Fruit fly (Drosophila melanogaster) whole organism, embryonic: Measurements from ENCODE around the gene CG43347.
A peak's percentile ranks its signal among the peaks of the same experiment; 100 is the strongest.

Experiments
- Asciz ChIP-seq: fragments of 200-800 bp; sonication (Bioruptor generic); optimal IDR thresholded peaks from 2 replicates; lab custom pipeline; 2017; ENCODE audit warnings: missing biosample characterization, mild to moderate bottlenecking, missing genetic modification characterization, missing genetic modification reagents
- C15 ChIP-seq: fragments of 200-800 bp; sonication (Bioruptor generic); IDR thresholded peaks from 3 replicates; pipeline ENCODE4 v1.3.6; 2022; ENCODE audit warnings: missing biosample characterization, missing genetic modification characterization
- CG10209 ChIP-seq: fragments of 200-800 bp; sonication (Bioruptor generic); optimal IDR thresholded peaks from 3 replicates; lab custom pipeline; 2017; ENCODE audit warnings: missing biosample characterization, mild to moderate bottlenecking, missing genetic modification characterization, missing genetic modification reagents
- CG10654 ChIP-seq: fragments of 200-800 bp; sonication (Bioruptor generic); optimal IDR thresholded peaks from 2 replicates; lab custom pipeline; 2016; ENCODE audit warnings: missing biosample characterization, missing genetic modification characterization
- CG12299 ChIP-seq: fragments of 200-800 bp; sonication (Bioruptor generic); optimal IDR thresholded peaks from 2 replicates; lab custom pipeline; 2018; ENCODE audit warnings: missing biosample characterization, mild to moderate bottlenecking, missing genetic modification characterization
- CG12391 ChIP-seq: fragments of 200-800 bp; sonication (Bioruptor generic); optimal IDR thresholded peaks from 3 replicates; lab custom pipeline; 2018; ENCODE audit warnings: missing biosample characterization, mild to moderate bottlenecking, missing genetic modification characterization, moderate library complexity
- CG12659 ChIP-seq: fragments of 200-800 bp; sonication (Bioruptor generic); optimal IDR thresholded peaks from 3 replicates; lab custom pipeline; 2017; ENCODE audit warnings: mild to moderate bottlenecking, missing biosample characterization, missing genetic modification reagents, missing genetic modification characterization
- CG12769 ChIP-seq: fragments of 200-800 bp; sonication (Bioruptor generic); optimal IDR thresholded peaks from 2 replicates; lab custom pipeline; 2019; ENCODE audit warnings: missing biosample characterization, mild to moderate bottlenecking, missing genetic modification characterization, moderate library complexity
- CG13775 ChIP-seq: fragments of 200-800 bp; sonication (Bioruptor generic); optimal IDR thresholded peaks from 3 replicates; lab custom pipeline; 2017; ENCODE audit warnings: missing biosample characterization, mild to moderate bottlenecking, missing genetic modification characterization
- CG1647 ChIP-seq: fragments of 200-800 bp; sonication (Bioruptor generic); optimal IDR thresholded peaks from 3 replicates; lab custom pipeline; 2016; ENCODE audit warnings: missing biosample characterization, missing genetic modification characterization
- CG16815 ChIP-seq: fragments of 200-800 bp; sonication (Bioruptor generic); optimal IDR thresholded peaks from 3 replicates; lab custom pipeline; 2017; ENCODE audit warnings: missing biosample characterization, mild to moderate bottlenecking, missing genetic modification characterization
- CG17328 ChIP-seq: fragments of 200-800 bp; sonication (Bioruptor generic); IDR thresholded peaks from 2 replicates; pipeline ENCODE4 v1.3.6; 2022; ENCODE audit warnings: missing biosample characterization, missing genetic modification characterization
- CG18476 ChIP-seq: fragments of 200-800 bp; sonication (Bioruptor generic); optimal IDR thresholded peaks from 2 replicates; lab custom pipeline; 2016; ENCODE audit warnings: missing biosample characterization, mild to moderate bottlenecking, missing genetic modification characterization
- CG18764 ChIP-seq: fragments of 200-800 bp; sonication (Bioruptor generic); optimal IDR thresholded peaks from 3 replicates; lab custom pipeline; 2016; ENCODE audit warnings: missing biosample characterization, missing genetic modification characterization
- CG2202 ChIP-seq: fragments of 200-800 bp; sonication (Bioruptor generic); optimal IDR thresholded peaks from 2 replicates; lab custom pipeline; 2018; ENCODE audit warnings: missing biosample characterization, mild to moderate bottlenecking, missing genetic modification characterization
- CG30020 ChIP-seq: fragments of 200-800 bp; optimal IDR thresholded peaks from 2 replicates; lab custom pipeline; 2019; ENCODE audit warnings: missing biosample characterization, mild to moderate bottlenecking, missing genetic modification characterization, moderate library complexity
- CG3281 ChIP-seq: fragments of 200-800 bp; sonication (Bioruptor generic); optimal IDR thresholded peaks from 3 replicates; lab custom pipeline; 2017; ENCODE audit warnings: missing biosample characterization, mild to moderate bottlenecking, missing genetic modification characterization
- CG3407 ChIP-seq: fragments of 200-800 bp; sonication (Bioruptor generic); optimal IDR thresholded peaks from 2 replicates; lab custom pipeline; 2018; ENCODE audit warnings: missing biosample characterization, mild to moderate bottlenecking, missing genetic modification characterization
- CG4328 ChIP-seq: fragments of 200-800 bp; sonication (Bioruptor generic); optimal IDR thresholded peaks from 3 replicates; lab custom pipeline; 2017; ENCODE audit warnings: missing biosample characterization, missing genetic modification reagents, missing genetic modification characterization
- CG7271 ChIP-seq: fragments of 200-800 bp; sonication (Bioruptor generic); optimal IDR thresholded peaks from 2 replicates; lab custom pipeline; 2018; ENCODE audit warnings: missing biosample characterization, mild to moderate bottlenecking, missing genetic modification characterization, moderate library complexity
- Chrac-16 ChIP-seq: fragments of 200-800 bp; sonication (Bioruptor generic); optimal IDR thresholded peaks from 3 replicates; lab custom pipeline; 2016; ENCODE audit warnings: missing biosample characterization, missing genetic modification characterization
- CrebB ChIP-seq: fragments of 200-800 bp; sonication (Bioruptor generic); optimal IDR thresholded peaks from 3 replicates; lab custom pipeline; 2018; ENCODE audit warnings: missing biosample characterization, mild to moderate bottlenecking, missing genetic modification characterization
- Dll ChIP-seq: fragments of 200-800 bp; sonication (Bioruptor generic); IDR thresholded peaks from 4 replicates; pipeline ENCODE4 v1.3.6; 2022; ENCODE audit warnings: missing biosample characterization, missing genetic modification characterization; ENCODE audit not compliant: partially characterized antibody
- HLH4C ChIP-seq: fragments of 200-800 bp; sonication (Bioruptor generic); IDR thresholded peaks from 3 replicates; pipeline ENCODE4 v1.3.6; 2022; ENCODE audit warnings: missing biosample characterization, missing genetic modification characterization; ENCODE audit not compliant: partially characterized antibody
- HmgZ ChIP-seq: fragments of 200-800 bp; sonication (Bioruptor generic); optimal IDR thresholded peaks from 2 replicates; lab custom pipeline; 2018; ENCODE audit warnings: missing biosample characterization, mild to moderate bottlenecking, missing genetic modification characterization
- Hmr ChIP-seq: fragments of 200-800 bp; sonication (Bioruptor generic); optimal IDR thresholded peaks from 3 replicates; lab custom pipeline; 2017; ENCODE audit warnings: mild to moderate bottlenecking, missing biosample characterization, missing genetic modification reagents, missing genetic modification characterization
- Hr39 ChIP-seq: fragments of >200 bp; optimal IDR thresholded peaks from 2 replicates; lab custom pipeline; 2017
- Max ChIP-seq: fragments of 200-800 bp; sonication (Bioruptor generic); optimal IDR thresholded peaks from 2 replicates; lab custom pipeline; 2016; ENCODE audit warnings: missing biosample characterization, mild to moderate bottlenecking, missing genetic modification characterization
- Myb ChIP-seq: fragments of 200-800 bp; sonication (Bioruptor generic); optimal IDR thresholded peaks from 2 replicates; lab custom pipeline; 2016; ENCODE audit warnings: missing biosample characterization, missing genetic modification characterization
- Nf-YB ChIP-seq: fragments of 200-800 bp; sonication (Bioruptor generic); optimal IDR thresholded peaks from 3 replicates; lab custom pipeline; 2019; ENCODE audit warnings: missing biosample characterization, mild to moderate bottlenecking, missing genetic modification characterization, moderate library complexity
- Side ChIP-seq: fragments of 200-800 bp; sonication (Bioruptor generic); optimal IDR thresholded peaks from 2 replicates; lab custom pipeline; 2016; ENCODE audit warnings: missing biosample characterization, missing genetic modification characterization
- Sox100B ChIP-seq: fragments of 200-800 bp; sonication (Bioruptor generic); optimal IDR thresholded peaks from 3 replicates; lab custom pipeline; 2018; ENCODE audit warnings: missing biosample characterization, mild to moderate bottlenecking, missing genetic modification characterization
- Sry-β ChIP-seq: fragments of 200-800 bp; sonication (Bioruptor generic); optimal IDR thresholded peaks from 2 replicates; lab custom pipeline; 2018; ENCODE audit warnings: missing biosample characterization, mild to moderate bottlenecking, missing genetic modification characterization, moderate library complexity
- Trl ChIP-seq, 3 experiments: fragments of >200 bp in 2 of 3; fragments of 200-800 bp in 1 of 3; sonication (Bioruptor generic) in 1 of 3; optimal IDR thresholded peaks; 2 replicates in 1 of 3; 3 replicates in 2 of 3; lab custom pipeline; 2016 to 2017; ENCODE audit warnings: missing biosample characterization in 1 of 3, missing genetic modification characterization in 1 of 3
- abd-A ChIP-seq: fragments of 200-800 bp; sonication (Bioruptor generic); optimal IDR thresholded peaks from 3 replicates; lab custom pipeline; 2019; ENCODE audit warnings: missing biosample characterization, mild to moderate bottlenecking, missing genetic modification characterization, moderate library complexity
- ap ChIP-seq: fragments of 200-800 bp; sonication (Bioruptor generic); IDR thresholded peaks from 2 replicates; pipeline ENCODE4 v1.3.6; 2022; ENCODE audit warnings: missing biosample characterization, missing genetic modification characterization
- ase ChIP-seq: fragments of 200-800 bp; sonication (Bioruptor generic); IDR thresholded peaks from 3 replicates; pipeline ENCODE4 v1.3.6; 2022; ENCODE audit warnings: missing biosample characterization, missing genetic modification characterization
- bsh ChIP-seq, 2 experiments: fragments of 200-800 bp; sonication (Bioruptor generic); optimal IDR thresholded peaks; 2 replicates each; lab custom pipeline; 2017 to 2018; ENCODE audit warnings: mild to moderate bottlenecking in 2 of 2, missing biosample characterization in 2 of 2, missing genetic modification characterization in 2 of 2, moderate library complexity in 1 of 2
- chm ChIP-seq: fragments of 200-800 bp; sonication (Bioruptor generic); IDR thresholded peaks from 2 replicates; pipeline ENCODE4 v1.3.6; 2022; ENCODE audit warnings: missing biosample characterization, missing genetic modification characterization
- crol ChIP-seq: fragments of 200-800 bp; sonication (Bioruptor generic); IDR thresholded peaks from 2 replicates; pipeline ENCODE4 v1.3.6; 2022; ENCODE audit warnings: missing biosample characterization, missing genetic modification characterization
- danr ChIP-seq: fragments of 200-800 bp; sonication (Bioruptor generic); IDR thresholded peaks from 2 replicates; pipeline ENCODE4 v1.3.6; 2022; ENCODE audit warnings: missing biosample characterization, missing genetic modification characterization
- dmrt11E ChIP-seq: fragments of 200-800 bp; sonication (Bioruptor generic); optimal IDR thresholded peaks from 3 replicates; lab custom pipeline; 2018; ENCODE audit warnings: missing biosample characterization, mild to moderate bottlenecking, missing genetic modification characterization, moderate library complexity
- hb ChIP-seq: fragments of 200-800 bp; sonication (Bioruptor generic); IDR thresholded peaks from 3 replicates; pipeline ENCODE4 v1.3.6; 2022; ENCODE audit warnings: missing biosample characterization, missing genetic modification characterization; ENCODE audit not compliant: partially characterized antibody
- odd ChIP-seq: fragments of 200-800 bp; sonication (Bioruptor generic); optimal IDR thresholded peaks from 2 replicates; lab custom pipeline; 2017; ENCODE audit warnings: missing biosample characterization, mild to moderate bottlenecking, missing genetic modification characterization
- prd ChIP-seq, 3 experiments: fragments of >200 bp in 2 of 3; fragments of 200-800 bp in 1 of 3; sonication (Bioruptor generic) in 1 of 3; optimal IDR thresholded peaks in 2 of 3; IDR thresholded peaks in 1 of 3; 2 replicates in 2 of 3; 3 replicates in 1 of 3; pipeline versions ENCODE4 v1.3.6 to Lab custom; 2017 to 2022; ENCODE audit warnings: missing biosample characterization in 1 of 3, missing genetic modification characterization in 1 of 3
- ro ChIP-seq: fragments of 200-800 bp; sonication (Bioruptor generic); IDR thresholded peaks from 2 replicates; pipeline ENCODE4 v1.3.6; 2022; ENCODE audit warnings: missing biosample characterization, missing genetic modification characterization
- sim ChIP-seq: fragments of 200-800 bp; sonication (Bioruptor generic); IDR thresholded peaks from 2 replicates; pipeline ENCODE4 v1.3.6; 2022; ENCODE audit warnings: missing biosample characterization, missing genetic modification characterization
- twi ChIP-seq: fragments of 200-800 bp; optimal IDR thresholded peaks from 2 replicates; lab custom pipeline; 2019; ENCODE audit warnings: missing biosample characterization, mild to moderate bottlenecking, missing genetic modification characterization, moderate library complexity
- usp ChIP-seq: fragments of >200 bp; optimal IDR thresholded peaks from 2 replicates; lab custom pipeline; 2017; ENCODE audit warnings: missing biosample characterization, missing genetic modification characterization
- zen ChIP-seq: fragments of 200-800 bp; sonication (Bioruptor generic); optimal IDR thresholded peaks from 3 replicates; lab custom pipeline; 2018; ENCODE audit warnings: missing biosample characterization, mild to moderate bottlenecking, missing genetic modification characterization, moderate library complexity

The CG43347 gene

dm6 chrX:10582064-10582463 is 37.9 kb downstream of the CG43347 start (continued):
- TF ChIP-seq bsh (GFP tag; optimal IDR thresholded peaks at IDR 0.05; lab: Kevin White, UChicago), result peak in 1 of 2 experiments; percentile 49
- TF ChIP-seq prd (optimal IDR thresholded peaks at IDR 0.05; lab: Kevin White, UChicago), result no peak
- no peak for TF ChIP-seq prd (GFP tag; IDR thresholded peaks at IDR 0.05; lab: Robert Waterston, UW)
- TF ChIP-seq zen (tag; lab: Kevin White, UChicago), result no peak
- peak; percentile 0 for TF ChIP-seq CG12299 (tag; lab: Kevin White, UChicago)
- TF ChIP-seq Dll (GFP tag; lab: Robert Waterston, UW), result no peak
- peak; percentile 36 for TF ChIP-seq Asciz (GFP tag; lab: Kevin White, UChicago)
- TF ChIP-seq CG12769 (tag; lab: Kevin White, UChicago), result peak; percentile 30
- no peak for TF ChIP-seq CG10654
- TF ChIP-seq Chrac-16 (GFP tag; lab: Kevin White, UChicago), result no peak
- TF ChIP-seq Sox100B (GFP tag; lab: Kevin White, UChicago), result peak; percentile 25
- no peak for TF ChIP-seq CG1647
- no peak for TF ChIP-seq CG30020 (tag; lab: Kevin White, UChicago)
- peak; percentile 29 for TF ChIP-seq Hmr (GFP tag; lab: Kevin White, UChicago)
- no peak for TF ChIP-seq hb (GFP tag; lab: Robert Waterston, UW)
- TF ChIP-seq Nf-YB (GFP tag; lab: Kevin White, UChicago), result peak; percentile 31
- no peak for TF ChIP-seq danr (GFP tag; lab: Robert Waterston, UW)
- TF ChIP-seq CG12659, result peak; percentile 19
- TF ChIP-seq CG17328, result no peak
- TF ChIP-seq CG7271, result peak; percentile 27
- peak; percentile 52 for TF ChIP-seq odd (GFP tag; lab: Kevin White, UChicago)
- peak; percentile 31 for TF ChIP-seq CG4328 (GFP tag; lab: Kevin White, UChicago)
- TF ChIP-seq Side, result peak; percentile 3
- no peak for TF ChIP-seq Trl (optimal IDR thresholded peaks at IDR 0.05; lab: Kevin White, UChicago)
- TF ChIP-seq Trl (GFP tag; optimal IDR thresholded peaks at IDR 0.05; lab: Kevin White, UChicago), result peak; percentile 60
- no peak for TF ChIP-seq usp
- no peak for TF ChIP-seq CG12391 (tag; lab: Kevin White, UChicago)
- peak; percentile 46 for TF ChIP-seq CrebB
- TF ChIP-seq twi (tag; lab: Kevin White, UChicago), result peak; percentile 0
- TF ChIP-seq ap, result no peak
- no peak for TF ChIP-seq Sry-β (GFP tag; lab: Kevin White, UChicago)
- TF ChIP-seq Myb (GFP tag; lab: Kevin White, UChicago), result no peak
- TF ChIP-seq ase (GFP tag; lab: Robert Waterston, UW), result no peak
- peak; percentile 65 for TF ChIP-seq CG10209 (GFP tag; lab: Kevin White, UChicago)
- no peak for TF ChIP-seq Hr39 (lab: Kevin White, UChicago)
- TF ChIP-seq chm, result no peak
- no peak for TF ChIP-seq CG13775 (GFP tag; lab: Kevin White, UChicago)
- no peak for TF ChIP-seq HmgZ
- peak; percentile 74 for TF ChIP-seq CG2202 (tag; lab: Kevin White, UChicago)
- no peak for TF ChIP-seq HLH4C (GFP tag; lab: Robert Waterston, UW)
- TF ChIP-seq CG16815 (GFP tag; lab: Kevin White, UChicago), result no peak
- peak; percentile 33 for TF ChIP-seq CG3281
- TF ChIP-seq crol (GFP tag; lab: Robert Waterston, UW), result no peak
- TF ChIP-seq ro (GFP tag; lab: Robert Waterston, UW), result no peak
- no peak for TF ChIP-seq CG18476 (GFP tag; lab: Kevin White, UChicago)
- no peak for TF ChIP-seq abd-A (tag; lab: Kevin White, UChicago)
- peak; percentile 67 for TF ChIP-seq dmrt11E (tag; lab: Kevin White, UChicago)
- peak; percentile 62 for TF ChIP-seq CG3407 (GFP tag; lab: Kevin White, UChicago)
- TF ChIP-seq C15 (GFP tag; lab: Robert Waterston, UW), result no peak
- no peak for TF ChIP-seq Max (GFP tag; lab: Kevin White, UChicago)
- TF ChIP-seq sim (GFP tag; lab: Robert Waterston, UW), result 0 out of 2 replicates have a peak, but pooled peaks have one; percentile 6
- TF ChIP-seq CG18764 (GFP tag; lab: Kevin White, UChicago), result peak; percentile 2
